Worm (Caenorhabditis elegans) whole organism, L4/young adult: ENCODE data around the gene fbxa-147.

Experiments used
- W03F9.2 ChIP-seq: fragments of 150-350 bp; optimal IDR thresholded peaks from 2 replicates; lab custom pipeline; 2014; ENCODE audit warnings: missing biosample characterization, missing genetic modification characterization
- dao-5 ChIP-seq: sonication (generic microtip); optimal IDR thresholded peaks from 2 replicates; lab custom pipeline; 2016; ENCODE audit warnings: missing genotype, missing genetic modification characterization, moderate library complexity, missing compliant biosample characterization
- him-1 ChIP-seq: sonication (generic microtip); optimal IDR thresholded peaks from 2 replicates; lab custom pipeline; 2016; ENCODE audit warnings: missing genotype, missing genetic modification reagents, missing genetic modification characterization, missing compliant biosample characterization

ce11 chrV:14763582-14763981, 47.3 kb downstream of the fbxa-147 start:
- TF ChIP-seq him-1 (no peak), dao-5 (tag; lab: Kevin White, UChicago) (no peak), W03F9.2 (tag; lab: Kevin White, UChicago) (no peak)
